Fruit fly (Drosophila melanogaster) S2 (cell line): ENCODE results near the gene msl-3.

Experiments used
- CG8478 ChIP-seq: fragments of >200 bp; optimal IDR thresholded peaks from 2 replicates; lab custom pipeline; 2018
- CTCF ChIP-seq, 2 experiments: fragments of >200 bp; optimal IDR thresholded peaks; 2 replicates each; lab custom pipeline; 2018

DNA sequence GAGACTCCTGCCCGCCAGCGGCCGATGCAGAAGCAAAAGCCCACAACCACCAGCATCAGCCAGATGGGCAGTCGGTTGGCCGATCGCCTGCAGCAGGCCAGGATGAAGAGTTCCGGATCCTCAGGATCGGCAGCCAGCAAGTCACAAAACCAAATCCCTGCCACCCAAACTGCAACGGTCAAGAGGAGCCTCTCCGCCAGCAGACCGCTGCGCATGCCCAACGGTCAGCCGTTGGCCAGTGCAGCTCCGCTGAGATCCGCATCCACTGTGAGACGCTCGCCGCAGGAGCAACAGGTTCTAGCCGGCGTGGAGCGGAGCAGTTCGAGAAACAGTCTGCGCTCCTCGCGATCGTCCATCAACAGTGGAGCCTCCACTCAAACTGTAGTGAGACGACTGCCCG is 3.2 kb downstream of the msl-3 start:
- TF ChIP-seq CG8478 (lab: Kevin White, UChicago) (no peak), CTCF (optimal IDR thresholded peaks at IDR 0.05; lab: Kevin White, UChicago) (no peak)
